Fruit fly (Drosophila melanogaster) whole organism, embryonic: ENCODE results near the gene CG12321.

Experiments
- Aef1 ChIP-seq: fragments of 200-800 bp; sonication (Bioruptor generic); IDR thresholded peaks from 3 replicates; pipeline ENCODE4 v1.3.6; 2022; ENCODE audit warnings: missing biosample characterization, missing genetic modification characterization
- BtbVII ChIP-seq: fragments of 200-800 bp; sonication (Bioruptor generic); optimal IDR thresholded peaks from 3 replicates; lab custom pipeline; 2017; ENCODE audit warnings: missing biosample characterization, mild to moderate bottlenecking, missing genetic modification characterization
- CG10267 ChIP-seq: fragments of 200-800 bp; sonication (Bioruptor generic); optimal IDR thresholded peaks from 2 replicates; lab custom pipeline; 2018; ENCODE audit warnings: missing biosample characterization, mild to moderate bottlenecking, missing genetic modification characterization, moderate library complexity
- CG11247 ChIP-seq: fragments of 200-800 bp; sonication (Bioruptor generic); IDR thresholded peaks from 2 replicates; pipeline ENCODE4 v1.3.6; 2022; ENCODE audit warnings: missing biosample characterization, missing genetic modification characterization
- CG12104 ChIP-seq: fragments of 200-800 bp; sonication (Bioruptor generic); optimal IDR thresholded peaks from 3 replicates; lab custom pipeline; 2016; ENCODE audit warnings: missing biosample characterization, missing genetic modification characterization
- CG14860 ChIP-seq: fragments of 200-800 bp; sonication (Bioruptor generic); IDR thresholded peaks from 3 replicates; pipeline ENCODE4 v1.3.6; 2022; ENCODE audit warnings: missing biosample characterization, missing genetic modification characterization; ENCODE audit not compliant: partially characterized antibody
- CG17612 ChIP-seq: fragments of 200-800 bp; sonication (Bioruptor generic); IDR thresholded peaks from 2 replicates; pipeline ENCODE4 v1.3.6; 2022; ENCODE audit warnings: missing biosample characterization, missing genetic modification characterization
- CG3726 ChIP-seq: fragments of 200-800 bp; sonication (Bioruptor generic); IDR thresholded peaks from 3 replicates; pipeline ENCODE4, ENCODE4 v1.3.6; 2022; ENCODE audit warnings: missing biosample characterization, missing genetic modification characterization
- CG4360 ChIP-seq: fragments of 200-800 bp; sonication (Bioruptor generic); IDR thresholded peaks from 2 replicates; pipeline ENCODE4 v1.3.6; 2022; ENCODE audit warnings: missing biosample characterization, missing genetic modification characterization
- CG4730 ChIP-seq: fragments of 200-800 bp; sonication (Bioruptor generic); IDR thresholded peaks from 2 replicates; pipeline ENCODE4 v1.3.6; 2022; ENCODE audit warnings: missing biosample characterization, missing genetic modification characterization
- CG4820 ChIP-seq: fragments of 200-800 bp; sonication (Bioruptor generic); optimal IDR thresholded peaks from 3 replicates; lab custom pipeline; 2016; ENCODE audit warnings: missing biosample characterization, missing genetic modification characterization
- CG7987 ChIP-seq: fragments of 200-800 bp; sonication (Bioruptor generic); optimal IDR thresholded peaks from 2 replicates; lab custom pipeline; 2018; ENCODE audit warnings: missing biosample characterization, mild to moderate bottlenecking, missing genetic modification characterization, moderate library complexity
- CG9215 ChIP-seq: fragments of 200-800 bp; sonication (Bioruptor generic); IDR thresholded peaks from 2 replicates; pipeline ENCODE4 v1.3.6; 2022; ENCODE audit warnings: missing biosample characterization, missing genetic modification characterization
- CG9797 ChIP-seq: fragments of 200-800 bp; sonication (Bioruptor generic); optimal IDR thresholded peaks from 3 replicates; lab custom pipeline; 2018; ENCODE audit warnings: missing biosample characterization, mild to moderate bottlenecking, missing genetic modification characterization
- Camta ChIP-seq: fragments of 200-800 bp; sonication (Bioruptor generic); optimal IDR thresholded peaks from 2 replicates; lab custom pipeline; 2016; ENCODE audit warnings: missing biosample characterization, missing genetic modification characterization
- Dbx ChIP-seq: fragments of 200-800 bp; sonication (Bioruptor generic); IDR thresholded peaks from 3 replicates; pipeline ENCODE4 v1.3.6; 2022; ENCODE audit warnings: missing biosample characterization, missing genetic modification characterization
- Dip2 ChIP-seq: fragments of 200-800 bp; sonication (Bioruptor generic); IDR thresholded peaks from 2 replicates; pipeline ENCODE4 v1.3.6; 2022; ENCODE audit warnings: missing biosample characterization, missing genetic modification characterization
- Dll ChIP-seq: fragments of 200-800 bp; sonication (Bioruptor generic); IDR thresholded peaks from 4 replicates; pipeline ENCODE4 v1.3.6; 2022; ENCODE audit warnings: missing biosample characterization, missing genetic modification characterization; ENCODE audit not compliant: partially characterized antibody
- ERR ChIP-seq: fragments of 200-800 bp; sonication (Bioruptor generic); optimal IDR thresholded peaks from 2 replicates; lab custom pipeline; 2016; ENCODE audit warnings: missing biosample characterization, missing genetic modification characterization
- H15 ChIP-seq: fragments of 200-800 bp; sonication (Bioruptor generic); IDR thresholded peaks from 3 replicates; pipeline ENCODE4 v1.3.6; 2022; ENCODE audit warnings: missing biosample characterization, missing genetic modification characterization
- HHEX ChIP-seq: fragments of 200-800 bp; sonication (Bioruptor generic); optimal IDR thresholded peaks from 3 replicates; lab custom pipeline; 2017; ENCODE audit warnings: missing biosample characterization, mild to moderate bottlenecking, missing genetic modification characterization, missing genetic modification reagents
- Lim3 ChIP-seq: fragments of 200-800 bp; sonication (Bioruptor generic); IDR thresholded peaks from 2 replicates; pipeline ENCODE4 v1.3.6; 2022; ENCODE audit warnings: missing biosample characterization, missing genetic modification characterization
- Mrtf ChIP-seq: fragments of 200-800 bp; sonication (Bioruptor generic); IDR thresholded peaks from 3 replicates; pipeline ENCODE4 v1.3.6; 2022; ENCODE audit warnings: missing biosample characterization, missing genetic modification characterization
- Poxn ChIP-seq: fragments of 200-800 bp; sonication (Bioruptor generic); IDR thresholded peaks from 2 replicates; pipeline ENCODE4 v1.3.6; 2022; ENCODE audit warnings: missing biosample characterization, missing genetic modification characterization
- Ravus ChIP-seq: fragments of 200-800 bp; sonication (Bioruptor generic); IDR thresholded peaks from 2 replicates; pipeline ENCODE4 v1.3.6; 2022; ENCODE audit warnings: missing biosample characterization, missing genetic modification characterization
- ab ChIP-seq: fragments of 200-800 bp; sonication (Bioruptor generic); optimal IDR thresholded peaks from 2 replicates; lab custom pipeline; 2016; ENCODE audit warnings: missing biosample characterization, missing genetic modification characterization
- caup ChIP-seq: fragments of 200-800 bp; sonication (Bioruptor generic); optimal IDR thresholded peaks from 3 replicates; lab custom pipeline; 2017; ENCODE audit warnings: missing biosample characterization, mild to moderate bottlenecking, missing genetic modification characterization, moderate library complexity; ENCODE audit not compliant: severe bottlenecking
- cg ChIP-seq: fragments of 200-800 bp; sonication (Bioruptor generic); optimal IDR thresholded peaks from 3 replicates; lab custom pipeline; 2019; ENCODE audit warnings: missing biosample characterization, mild to moderate bottlenecking, missing genetic modification characterization, moderate library complexity
- corto ChIP-seq: fragments of 200-800 bp; sonication (Bioruptor generic); optimal IDR thresholded peaks from 2 replicates; lab custom pipeline; 2016; ENCODE audit warnings: missing biosample characterization, mild to moderate bottlenecking, missing genetic modification characterization, moderate library complexity
- da ChIP-seq: fragments of 200-800 bp; sonication (Bioruptor generic); optimal IDR thresholded peaks from 2 replicates; lab custom pipeline; 2016; ENCODE audit warnings: missing biosample characterization, missing genetic modification characterization
- eve ChIP-seq, 2 experiments: fragments of >200 bp; optimal IDR thresholded peaks; 2 replicates each; lab custom pipeline; 2017; ENCODE audit warnings: missing biosample characterization in 2 of 2, missing genetic modification characterization in 2 of 2
- eyg ChIP-seq: fragments of 200-800 bp; sonication (Bioruptor generic); optimal IDR thresholded peaks from 3 replicates; lab custom pipeline; 2016; ENCODE audit warnings: missing biosample characterization, missing genetic modification characterization
- fd102C ChIP-seq: fragments of 200-800 bp; sonication (Bioruptor generic); optimal IDR thresholded peaks from 2 replicates; lab custom pipeline; 2018; ENCODE audit warnings: missing biosample characterization, mild to moderate bottlenecking, missing genetic modification characterization, moderate library complexity
- fd3F ChIP-seq: fragments of 200-800 bp; sonication (Bioruptor generic); optimal IDR thresholded peaks from 2 replicates; lab custom pipeline; 2018; ENCODE audit warnings: missing biosample characterization, mild to moderate bottlenecking, missing genetic modification characterization, moderate library complexity
- gcm ChIP-seq: fragments of 200-800 bp; sonication (Bioruptor generic); optimal IDR thresholded peaks from 2 replicates; lab custom pipeline; 2019; ENCODE audit warnings: missing biosample characterization, mild to moderate bottlenecking, missing genetic modification characterization, moderate library complexity
- ham ChIP-seq: fragments of 200-800 bp; sonication (Bioruptor generic); IDR thresholded peaks from 2 replicates; pipeline ENCODE4 v1.3.6; 2022; ENCODE audit warnings: missing biosample characterization, missing genetic modification characterization
- jumu ChIP-seq: fragments of 200-800 bp; sonication (Bioruptor generic); optimal IDR thresholded peaks from 3 replicates; lab custom pipeline; 2016; ENCODE audit warnings: missing biosample characterization, missing genetic modification characterization
- lov ChIP-seq, 2 experiments: fragments of 200-800 bp in 1 of 2; fragments of >200 bp in 1 of 2; sonication (Bioruptor generic) in 1 of 2; IDR thresholded peaks in 1 of 2; optimal IDR thresholded peaks in 1 of 2; 2 replicates in 1 of 2; 3 replicates in 1 of 2; pipeline versions ENCODE4 v1.3.6 to Lab custom; 2017 to 2022; ENCODE audit warnings: missing biosample characterization in 1 of 2, missing genetic modification characterization in 1 of 2
- mam ChIP-seq: fragments of 200-800 bp; sonication (Bioruptor generic); optimal IDR thresholded peaks from 3 replicates; lab custom pipeline; 2016; ENCODE audit warnings: missing biosample characterization, missing genetic modification characterization
- org-1 ChIP-seq: fragments of 200-800 bp; sonication (Bioruptor generic); optimal IDR thresholded peaks from 2 replicates; lab custom pipeline; 2017; ENCODE audit warnings: missing biosample characterization, missing genetic modification characterization
- pan ChIP-seq, 4 experiments: fragments of >200 bp in 3 of 4; fragments of 200-800 bp in 1 of 4; sonication (Bioruptor generic) in 1 of 4; optimal IDR thresholded peaks in 3 of 4; IDR thresholded peaks in 1 of 4; 2 replicates each; pipeline versions ENCODE4 v1.3.6 to Lab custom; 2017 to 2022; ENCODE audit warnings: missing biosample characterization in 2 of 4, missing genetic modification characterization in 2 of 4, mixed read lengths in 1 of 4
- repo ChIP-seq: fragments of 200-800 bp; sonication (Bioruptor generic); optimal IDR thresholded peaks from 2 replicates; lab custom pipeline; 2016; ENCODE audit warnings: missing biosample characterization, missing genetic modification characterization
- sens-2 ChIP-seq: fragments of 200-800 bp; sonication (Bioruptor generic); IDR thresholded peaks from 2 replicates; pipeline ENCODE4 v1.3.6; 2022; ENCODE audit warnings: missing biosample characterization, missing genetic modification characterization
- seq ChIP-seq: fragments of 200-800 bp; sonication (Bioruptor generic); IDR thresholded peaks from 2 replicates; pipeline ENCODE4 v1.3.6; 2022; ENCODE audit warnings: missing biosample characterization, missing genetic modification characterization
- shn ChIP-seq: fragments of 200-800 bp; sonication (Bioruptor generic); optimal IDR thresholded peaks from 3 replicates; lab custom pipeline; 2016; ENCODE audit warnings: missing biosample characterization, missing genetic modification characterization
- sim ChIP-seq: fragments of 200-800 bp; sonication (Bioruptor generic); IDR thresholded peaks from 2 replicates; pipeline ENCODE4 v1.3.6; 2022; ENCODE audit warnings: missing biosample characterization, missing genetic modification characterization
- stwl ChIP-seq: fragments of 200-800 bp; sonication (Bioruptor generic); optimal IDR thresholded peaks from 3 replicates; lab custom pipeline; 2018; ENCODE audit warnings: missing biosample characterization, mild to moderate bottlenecking, missing genetic modification characterization, moderate library complexity
- unpg ChIP-seq: fragments of 200-800 bp; sonication (Bioruptor generic); optimal IDR thresholded peaks from 3 replicates; lab custom pipeline; 2018; ENCODE audit warnings: missing biosample characterization, mild to moderate bottlenecking, missing genetic modification characterization, moderate library complexity
- vvl ChIP-seq: fragments of 200-800 bp; sonication (Bioruptor generic); IDR thresholded peaks from 2 replicates; pipeline ENCODE4 v1.3.6; 2022; ENCODE audit warnings: missing biosample characterization, missing genetic modification characterization
- z ChIP-seq: fragments of 200-800 bp; sonication (Bioruptor generic); IDR thresholded peaks from 3 replicates; pipeline ENCODE4 v1.3.6; 2022; ENCODE audit warnings: missing biosample characterization, missing genetic modification characterization

CG12321 gene

DNA sequence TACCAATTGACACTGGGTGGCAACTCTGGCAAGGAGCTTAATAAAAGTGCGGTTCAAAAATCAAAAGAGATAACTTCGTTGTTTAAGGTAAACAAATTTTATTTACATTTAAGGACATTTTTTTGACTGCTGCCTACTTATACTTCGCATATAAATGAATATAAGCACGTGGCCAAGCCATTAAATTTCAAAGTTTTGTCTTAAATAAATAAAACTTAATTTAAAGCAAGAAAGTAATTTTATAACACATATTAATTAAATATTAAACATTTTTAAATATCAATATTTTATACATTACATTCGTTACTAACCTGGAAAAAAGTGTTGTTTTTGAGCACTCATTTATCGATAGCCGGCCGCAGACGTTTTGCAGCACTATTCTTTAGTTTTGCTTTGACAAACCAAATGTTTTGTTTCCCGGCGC is at the start of gene CG12321, which contains the start of gene MED17 (continued):
- TF ChIP-seq lov (optimal IDR thresholded peaks at IDR 0.05; lab: Kevin White, UChicago) (no peak), lov (GFP tag; IDR thresholded peaks at IDR 0.05; lab: Robert Waterston, UW) (peak; percentile 74; the same call in 1 of the 3 replicates), Dip2 (GFP tag; lab: Robert Waterston, UW) (no peak), Camta (GFP tag; lab: Kevin White, UChicago) (no peak), BtbVII (GFP tag; lab: Kevin White, UChicago) (peak; percentile 86), CG14860 (no peak), pan (optimal IDR thresholded peaks at IDR 0.05; lab: Kevin White, UChicago) (no peak), pan (GFP tag; optimal IDR thresholded peaks at IDR 0.05 in 1 of 2, IDR thresholded peaks at IDR 0.05 in 1 of 2) (peak in 1 of 2 experiments; percentile 88), eve (GFP tag; optimal IDR thresholded peaks at IDR 0.05; lab: Kevin White, UChicago) (no peak), corto (GFP tag; lab: Kevin White, UChicago) (no peak), CG4730 (GFP tag; lab: Robert Waterston, UW) (peak; percentile 79), jumu (GFP tag; lab: Kevin White, UChicago) (peak; percentile 42), Lim3 (GFP tag; lab: Robert Waterston, UW) (peak; percentile 64; the same call in 1 of the 2 replicates), Aef1 (GFP tag; lab: Robert Waterston, UW) (peak; percentile 90), gcm (peak; percentile 61), HHEX (GFP tag; lab: Kevin White, UChicago) (peak; percentile 87), unpg (GFP tag; lab: Kevin White, UChicago) (peak; percentile 84), CG3726 (peak; percentile 76; the same call in 2 of the 3 replicates), Mrtf (GFP tag; lab: Robert Waterston, UW) (peak; percentile 73; the same call in 1 of the 3 replicates), Poxn (GFP tag; lab: Robert Waterston, UW) (peak; percentile 61), mam (peak; percentile 70), eyg (GFP tag; lab: Kevin White, UChicago) (no peak), stwl (tag; lab: Kevin White, UChicago) (peak; percentile 75), caup (GFP tag; lab: Kevin White, UChicago) (peak; percentile 88), CG7987 (peak; percentile 66), CG9797 (GFP tag; lab: Kevin White, UChicago) (peak; percentile 22), CG12104 (GFP tag; lab: Kevin White, UChicago) (peak; percentile 88), CG9215 (GFP tag; lab: Robert Waterston, UW) (peak; percentile 88), CG10267 (peak; percentile 99), ham (GFP tag; lab: Robert Waterston, UW) (no peak), CG4820 (peak; percentile 89), ERR (GFP tag; lab: Kevin White, UChicago) (peak; percentile 35), CG17612 (GFP tag; lab: Robert Waterston, UW) (peak; percentile 70), CG4360 (GFP tag; lab: Robert Waterston, UW) (no peak), fd3F (GFP tag; lab: Kevin White, UChicago) (peak; percentile 85), Dll (GFP tag; lab: Robert Waterston, UW) (0 out of 4 replicates have a peak, but pooled peaks have one; percentile 45), Ravus (GFP tag; lab: Robert Waterston, UW) (peak; percentile 27; the same call in 1 of the 2 replicates), sens-2 (GFP tag; lab: Robert Waterston, UW) (no peak; the same call in 1 of the 2 replicates), H15 (GFP tag; lab: Robert Waterston, UW) (peak; percentile 72; the same call in 2 of the 3 replicates), Dbx (GFP tag; lab: Robert Waterston, UW) (peak; percentile 96), ab (GFP tag; lab: Kevin White, UChicago) (peak; percentile 41), org-1 (GFP tag; lab: Kevin White, UChicago) (peak; percentile 62), cg (no peak), z (GFP tag; lab: Robert Waterston, UW) (no peak), fd102C (GFP tag; lab: Kevin White, UChicago) (no peak), da (GFP tag; lab: Kevin White, UChicago) (no peak), CG11247 (GFP tag; lab: Robert Waterston, UW) (peak; percentile 92), sim (0 out of 2 replicates have a peak, but pooled peaks have one; percentile 31), repo (GFP tag; lab: Kevin White, UChicago) (peak; percentile 18), shn (GFP tag; lab: Kevin White, UChicago) (peak; percentile 34), vvl (GFP tag; lab: Robert Waterston, UW) (peak; percentile 90), seq (peak; percentile 75)
